Fruit fly (Drosophila melanogaster) whole organism, pupa: ENCODE data around the gene CG43133.

Experiments
- CG10348 ChIP-seq: fragments of 200-800 bp; sonication (Bioruptor generic); IDR thresholded peaks from 2 replicates; pipeline ENCODE4 v1.3.6; 2022; ENCODE audit warnings: missing biosample characterization, missing genetic modification characterization
- CG12605 ChIP-seq: fragments of 200-800 bp; sonication (Bioruptor generic); IDR thresholded peaks from 2 replicates; pipeline ENCODE4 v1.3.6; 2022; ENCODE audit warnings: missing biosample characterization, missing genetic modification characterization
- CG13204 ChIP-seq: fragments of 200-800 bp; sonication (Bioruptor generic); optimal IDR thresholded peaks from 2 replicates; lab custom pipeline; 2018; ENCODE audit warnings: missing biosample characterization, mild to moderate bottlenecking, missing genetic modification characterization, moderate library complexity
- CG14655 ChIP-seq: fragments of 200-800 bp; sonication (Bioruptor generic); optimal IDR thresholded peaks from 3 replicates; lab custom pipeline; 2017; ENCODE audit warnings: mild to moderate bottlenecking, missing biosample characterization, missing genetic modification reagents, missing genetic modification characterization
- CG15710 ChIP-seq: fragments of 200-800 bp; sonication (Bioruptor generic); optimal IDR thresholded peaks from 2 replicates; lab custom pipeline; 2018; ENCODE audit warnings: missing biosample characterization, mild to moderate bottlenecking, missing genetic modification characterization, moderate library complexity
- CG17806 ChIP-seq: fragments of 200-800 bp; sonication (Bioruptor generic); optimal IDR thresholded peaks from 2 replicates; lab custom pipeline; 2018; ENCODE audit warnings: missing biosample characterization, mild to moderate bottlenecking, missing genetic modification characterization, moderate library complexity
- CG32121 ChIP-seq: fragments of 200-800 bp; sonication (Bioruptor generic); IDR thresholded peaks from 2 replicates; pipeline ENCODE4 v1.3.6; 2022; ENCODE audit warnings: missing biosample characterization, missing genetic modification characterization
- CG34367 ChIP-seq: fragments of 200-800 bp; sonication (Bioruptor generic); optimal IDR thresholded peaks from 2 replicates; lab custom pipeline; 2018; ENCODE audit warnings: missing biosample characterization, mild to moderate bottlenecking, missing genetic modification characterization
- CG4496 ChIP-seq: fragments of 200-800 bp; sonication (Bioruptor generic); IDR thresholded peaks from 3 replicates; pipeline ENCODE4 v1.3.6; 2022; ENCODE audit warnings: missing biosample characterization, missing genetic modification characterization
- CG8159 ChIP-seq: fragments of 200-800 bp; sonication (Bioruptor generic); optimal IDR thresholded peaks from 3 replicates; lab custom pipeline; 2018; ENCODE audit warnings: missing biosample characterization, mild to moderate bottlenecking, missing genetic modification characterization, moderate library complexity
- CG8301 ChIP-seq: fragments of 200-800 bp; sonication (Bioruptor generic); optimal IDR thresholded peaks from 2 replicates; lab custom pipeline; 2018; ENCODE audit warnings: missing biosample characterization, mild to moderate bottlenecking, missing genetic modification characterization
- CG9948 ChIP-seq: fragments of 200-800 bp; sonication (Bioruptor generic); optimal IDR thresholded peaks from 2 replicates; lab custom pipeline; 2018; ENCODE audit warnings: missing biosample characterization, mild to moderate bottlenecking, missing genetic modification characterization, moderate library complexity
- D1 ChIP-seq: fragments of 200-800 bp; sonication (Bioruptor generic); optimal IDR thresholded peaks from 2 replicates; lab custom pipeline; 2018; ENCODE audit warnings: missing biosample characterization, mild to moderate bottlenecking, missing genetic modification characterization, moderate library complexity
- EcR ChIP-seq: fragments of 200-800 bp; sonication (Bioruptor generic); optimal IDR thresholded peaks from 3 replicates; lab custom pipeline; 2019; ENCODE audit warnings: missing biosample characterization, missing genetic modification characterization, mild to moderate bottlenecking, moderate library complexity, missing genetic modification reagents
- Ets98B ChIP-seq: fragments of 200-800 bp; sonication (Bioruptor generic); IDR thresholded peaks from 2 replicates; pipeline ENCODE4 v1.3.6; 2022; ENCODE audit warnings: missing biosample characterization, missing genetic modification characterization
- Pif1A ChIP-seq: fragments of 200-800 bp; sonication (Bioruptor generic); optimal IDR thresholded peaks from 3 replicates; lab custom pipeline; 2016; ENCODE audit warnings: missing biosample characterization, missing genetic modification characterization
- Pif1B ChIP-seq: fragments of 200-800 bp; sonication (Bioruptor generic); optimal IDR thresholded peaks from 3 replicates; lab custom pipeline; 2016; ENCODE audit warnings: missing biosample characterization, missing genetic modification characterization
- Snoo ChIP-seq: fragments of 200-800 bp; sonication (Bioruptor generic); optimal IDR thresholded peaks from 3 replicates; lab custom pipeline; 2017; ENCODE audit warnings: missing biosample characterization, mild to moderate bottlenecking, missing genetic modification characterization, inconsistent platforms
- fd96Ca ChIP-seq: fragments of 200-800 bp; sonication (Bioruptor generic); IDR thresholded peaks from 3 replicates; pipeline ENCODE4 v1.3.6; 2022; ENCODE audit warnings: missing biosample characterization, missing genetic modification characterization
- gl ChIP-seq: fragments of 200-800 bp; sonication (Bioruptor generic); optimal IDR thresholded peaks from 2 replicates; lab custom pipeline; 2018; ENCODE audit warnings: missing biosample characterization, mild to moderate bottlenecking, missing genetic modification characterization
- rn ChIP-seq: fragments of 200-800 bp; sonication (Bioruptor generic); IDR thresholded peaks from 2 replicates; pipeline ENCODE4 v1.3.6; 2022; ENCODE audit warnings: missing biosample characterization, missing genetic modification characterization

CG43133 gene

dm6 chrX:18130168-18130567, at the start of gene CG43133:
CG43133 (minus strand) TSS chrX:18130178.
- TF ChIP-seq CG10348 (GFP tag; lab: Robert Waterston, UW) (no peak), Snoo (tag; lab: Kevin White, UChicago) (no peak), rn (GFP tag; lab: Robert Waterston, UW) (no peak), EcR (no peak), Pif1B (GFP tag; lab: Kevin White, UChicago) (no peak), D1 (tag; lab: Kevin White, UChicago) (no peak), CG15710 (no peak), CG32121 (GFP tag; lab: Robert Waterston, UW) (no peak), CG8159 (no peak), gl (no peak)
- TF ChIP-seq, all 21 proteins: peak for 0

dm6 chrX:18179372-18179771, 49.4 kb upstream of the CG43133 start, which contains the start of gene Andorra:
Andorra (minus strand) TSS chrX:18179472.
- TF ChIP-seq CG9948 (tag; lab: Kevin White, UChicago), result no peak

- TF ChIP-seq Snoo (tag; lab: Kevin White, UChicago), result no peak
- TF ChIP-seq CG8301, result no peak
- TF ChIP-seq CG10348 (GFP tag; lab: Robert Waterston, UW), result no peak
- TF ChIP-seq D1 (tag; lab: Kevin White, UChicago), result no peak
- no peak for TF ChIP-seq EcR
- no peak for TF ChIP-seq CG4496 (GFP tag; lab: Robert Waterston, UW)
- no peak for TF ChIP-seq gl
- TF ChIP-seq CG14655, result no peak
- TF ChIP-seq Pif1A (GFP tag; lab: Kevin White, UChicago), result no peak
- TF ChIP-seq Pif1B (GFP tag; lab: Kevin White, UChicago), result no peak
Observed at dm6 chrX:18177312-18177711, 47.3 kb upstream of the CG43133 start, which contains the start of gene Frq2. Frq2 (plus strand) TSS chrX:18177612.

- TF ChIP-seq CG9948 (tag; lab: Kevin White, UChicago) (no peak), CG14655 (no peak), CG4496 (GFP tag; lab: Robert Waterston, UW) (no peak), D1 (tag; lab: Kevin White, UChicago) (no peak), CG8301 (no peak), Snoo (tag; lab: Kevin White, UChicago) (no peak), Pif1B (GFP tag; lab: Kevin White, UChicago) (no peak), Ets98B (no peak), CG12605 (no peak), CG13204 (GFP tag; lab: Kevin White, UChicago) (no peak), CG17806 (no peak), CG32121 (GFP tag; lab: Robert Waterston, UW) (no peak)
Observed at dm6 chrX:18158967-18159366, 29.0 kb upstream of the CG43133 start.

- TF ChIP-seq gl (no peak), D1 (tag; lab: Kevin White, UChicago) (no peak), CG14655 (no peak), CG4496 (GFP tag; lab: Robert Waterston, UW) (no peak), CG34367 (tag; lab: Kevin White, UChicago) (no peak), CG13204 (GFP tag; lab: Kevin White, UChicago) (no peak), fd96Ca (GFP tag; lab: Robert Waterston, UW) (no peak), CG15710 (no peak), Ets98B (no peak), Pif1B (GFP tag; lab: Kevin White, UChicago) (no peak), CG9948 (tag; lab: Kevin White, UChicago) (no peak), CG8159 (no peak), CG10348 (GFP tag; lab: Robert Waterston, UW) (no peak), CG17806 (no peak), CG12605 (no peak), rn (GFP tag; lab: Robert Waterston, UW) (no peak), CG32121 (GFP tag; lab: Robert Waterston, UW) (no peak), CG8301 (no peak), Snoo (tag; lab: Kevin White, UChicago) (no peak)
Observed at dm6 chrX:18154955-18155419, 25.0 kb upstream of the CG43133 start, which contains the start of gene Frq1. Frq1 (plus strand) TSS chrX:18155369.

dm6 chrX:18153001-18153400, 23.0 kb upstream of the CG43133 start:
- TF ChIP-seq CG8159, result no peak
- TF ChIP-seq D1 (tag; lab: Kevin White, UChicago), result no peak
- no peak for TF ChIP-seq Pif1A (GFP tag; lab: Kevin White, UChicago)

dm6 chrX:18151323-18151722, 21.3 kb upstream of the CG43133 start:
- TF ChIP-seq CG9948 (tag; lab: Kevin White, UChicago) (no peak), CG12605 (no peak), CG14655 (no peak), CG32121 (GFP tag; lab: Robert Waterston, UW) (no peak), Snoo (tag; lab: Kevin White, UChicago) (no peak), CG34367 (tag; lab: Kevin White, UChicago) (no peak), CG13204 (GFP tag; lab: Kevin White, UChicago) (no peak), Pif1A (GFP tag; lab: Kevin White, UChicago) (no peak)
